Worm (Caenorhabditis elegans) whole organism, dauer: Measurements from ENCODE around the gene C49H3.6.
"Not testable (repeated sequence)": the region's sequence is repeated elsewhere in the genome, so short reads cannot be mapped to it uniquely, and the experiment has no call there.

Source experiments
- unc-62 ChIP-seq: sonication (generic microtip); optimal IDR thresholded peaks from 2 replicates; lab custom pipeline; 2017; ENCODE audit warnings: missing biosample characterization, missing genetic modification reagents, missing genetic modification characterization

The C49H3.6 gene

DNA sequence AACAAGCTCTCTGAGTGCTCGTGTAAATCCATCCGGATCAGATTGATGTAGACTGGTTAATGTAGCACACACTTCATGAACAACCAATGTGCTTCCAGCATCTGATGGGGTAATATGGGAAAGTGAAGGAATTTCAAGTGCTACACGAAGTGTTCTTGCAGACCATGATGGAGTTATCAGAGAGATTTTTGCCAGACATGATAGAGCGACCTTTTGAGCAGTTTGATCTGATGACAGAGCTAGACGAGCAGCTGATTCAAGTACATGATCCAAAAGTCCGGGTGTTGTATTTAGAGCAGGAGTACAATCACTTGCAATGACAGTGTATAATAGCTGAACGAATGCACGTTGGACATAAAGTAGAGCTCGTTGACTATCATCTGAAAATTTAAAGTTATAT lies 14.3 kb downstream of the C49H3.6 start:
- no peak for TF ChIP-seq unc-62 (GFP tag; lab: Kevin White, UChicago)

DNA sequence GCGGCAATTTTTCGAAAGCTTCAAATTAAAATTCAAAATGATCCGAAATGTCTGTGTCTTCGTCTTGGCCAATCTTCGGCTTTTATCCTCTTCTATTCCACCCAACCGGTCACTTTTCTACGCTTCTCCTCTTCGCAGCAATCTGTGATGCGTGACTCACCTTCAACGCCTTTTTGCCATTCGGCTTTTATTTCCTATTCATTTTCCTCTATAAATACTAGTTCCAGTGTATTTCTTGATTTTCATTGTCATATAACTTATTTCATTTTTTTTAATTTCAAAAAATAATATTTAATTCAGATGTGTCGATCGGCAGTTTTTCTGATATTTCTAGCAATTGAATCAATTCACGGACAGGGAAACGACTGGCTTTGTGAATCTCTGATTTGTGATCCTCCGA lies 16.6 kb downstream of the C49H3.6 start, which contains the start of gene C49H3.16:
TSS of gene C49H3.16 (plus strand) at position 301 of the 400 bp plus-strand sequence.
- TF ChIP-seq unc-62 (GFP tag; lab: Kevin White, UChicago): no peak

- no peak for TF ChIP-seq unc-62 (GFP tag; lab: Kevin White, UChicago)
Observed at ce11 chrIV:7923982-7924480, 20.5 kb downstream of the C49H3.6 start, which contains the start of the genes xpo-3 and C49H3.3. xpo-3 (minus strand) TSS chrIV:7924032. C49H3.3 (plus strand) TSS chrIV:7924350.

DNA sequence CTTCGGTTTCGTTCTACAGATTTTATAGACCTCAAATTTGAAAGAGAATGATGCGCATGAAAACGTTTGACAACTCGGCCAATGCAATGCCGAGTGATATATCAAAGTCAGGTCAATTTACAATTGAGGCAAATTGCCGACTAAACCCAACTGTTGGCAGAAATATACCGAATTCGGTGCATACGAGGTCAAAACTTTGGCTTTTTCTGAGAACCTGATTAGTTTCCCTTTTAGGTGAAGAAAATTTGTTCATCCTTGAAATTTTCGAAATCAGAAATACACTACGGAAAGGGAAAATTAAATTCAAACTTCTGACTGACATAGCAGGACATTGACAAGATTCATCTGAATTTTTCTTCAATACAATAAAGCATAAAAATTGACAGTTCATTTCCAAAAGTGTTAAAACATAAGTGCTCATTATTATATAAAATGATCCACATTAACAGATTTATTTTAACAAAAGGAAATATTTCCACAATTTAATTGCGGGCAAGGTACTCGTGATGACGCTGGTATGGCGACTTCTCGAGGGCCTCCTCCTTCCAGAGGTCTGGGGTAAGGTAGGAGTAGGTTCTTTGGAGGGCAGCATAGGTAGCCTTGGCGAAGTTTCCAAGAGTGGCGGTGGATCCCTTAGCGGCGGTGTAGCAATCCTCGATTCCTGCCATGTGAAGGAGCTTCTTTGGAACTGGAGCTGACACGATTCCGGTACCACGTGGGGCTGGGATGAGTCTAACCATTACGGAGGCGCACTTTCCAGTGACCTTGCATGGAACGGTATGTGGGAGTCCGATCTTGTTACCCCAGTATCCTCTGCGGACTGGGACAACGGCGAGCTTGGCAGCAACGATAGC lies 21.7 kb downstream of the C49H3.6 start:
- no peak for TF ChIP-seq unc-62 (GFP tag; lab: Kevin White, UChicago)

DNA sequence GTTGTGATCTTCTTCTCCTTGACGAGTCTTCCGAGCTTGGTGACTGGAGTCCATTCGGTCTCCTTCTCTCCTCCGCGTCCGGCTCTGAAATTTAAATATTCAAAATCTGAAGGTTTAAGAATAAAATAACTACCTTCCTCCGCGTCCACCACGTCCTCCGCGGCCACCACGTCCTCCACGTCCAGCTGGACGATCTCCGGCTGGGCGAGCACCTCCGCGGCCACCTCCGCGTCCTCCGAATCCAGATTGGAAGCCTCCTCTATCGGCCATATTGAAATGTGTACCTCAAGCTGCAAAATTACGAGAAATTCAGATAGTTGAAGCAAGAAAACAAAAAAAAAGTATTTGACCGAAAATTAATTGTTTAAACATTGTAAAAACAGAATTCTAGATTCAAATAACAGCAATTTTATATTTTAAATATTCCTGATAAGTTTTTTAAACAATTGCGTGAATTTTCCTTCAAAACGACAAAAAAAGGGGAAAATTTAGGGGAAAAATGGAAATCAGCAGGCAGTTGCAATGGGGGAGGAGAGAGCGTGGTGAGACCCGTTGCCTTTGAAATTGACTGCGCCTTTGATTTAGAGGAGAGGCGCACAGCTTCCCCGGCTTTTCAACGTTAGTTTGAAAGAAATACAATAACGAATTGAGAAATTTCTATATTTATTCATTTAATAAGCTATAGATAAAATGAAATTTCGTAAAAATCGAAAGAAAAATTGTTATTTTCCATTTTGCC lies 22.7 kb downstream of the C49H3.6 start, which contains the start of gene rps-2:
TSS of gene rps-2 (minus strand) at position 290 of the 739 bp plus-strand sequence.
- no peak for TF ChIP-seq unc-62 (GFP tag; lab: Kevin White, UChicago)

DNA sequence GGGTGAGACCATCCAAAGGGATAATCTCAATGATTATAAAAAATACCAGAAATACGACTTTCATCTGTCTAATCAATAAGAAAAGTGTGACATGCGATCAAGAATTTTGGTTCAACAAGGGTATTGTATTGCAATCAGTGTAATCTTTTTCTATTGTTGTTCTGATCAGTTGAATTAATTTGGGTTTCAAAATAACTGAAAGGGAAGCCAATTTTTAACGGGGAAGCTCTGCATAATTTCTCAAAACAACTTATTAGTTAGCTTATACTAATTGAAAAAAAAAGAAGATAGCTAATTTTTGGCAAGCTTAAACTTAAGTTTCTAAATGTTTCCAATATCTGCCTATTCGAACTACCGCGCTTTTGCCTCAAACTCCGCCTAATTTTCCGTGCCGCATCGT lies 23.7 kb downstream of the C49H3.6 start, which contains the start of gene C49H3.12:
TSS of gene C49H3.12 (minus strand) at position 101 of the 400 bp plus-strand sequence.
- TF ChIP-seq unc-62 (GFP tag; lab: Kevin White, UChicago): no peak

- TF ChIP-seq unc-62 (GFP tag; lab: Kevin White, UChicago): no peak
Observed at ce11 chrIV:7927852-7928251, 24.3 kb downstream of the C49H3.6 start, which contains the start of gene gcy-8. gcy-8 (plus strand) TSS chrIV:7928152.

DNA sequence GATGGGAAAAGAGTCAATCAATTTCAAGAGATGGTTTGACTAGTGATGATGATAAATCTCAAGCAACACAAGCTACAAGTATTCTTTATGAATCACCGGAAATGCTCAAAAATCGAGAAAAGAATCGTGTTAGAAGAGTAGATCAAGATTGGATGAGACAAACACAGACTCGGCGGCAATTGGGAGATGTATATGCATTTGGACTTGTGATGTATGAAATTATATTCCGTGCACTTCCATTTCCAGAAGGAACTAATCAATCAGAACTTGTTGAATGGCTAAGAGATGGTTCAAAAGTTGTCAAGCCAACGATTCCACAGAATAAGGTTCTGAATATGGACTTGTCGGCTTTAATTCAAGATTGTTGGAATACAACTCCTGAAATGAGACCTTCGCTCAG lies 28.3 kb downstream of the C49H3.6 start:
- no peak for TF ChIP-seq unc-62 (GFP tag; lab: Kevin White, UChicago)

ce11 chrIV:7933733-7934132 lies 30.2 kb downstream of the C49H3.6 start, which contains the start of gene bbs-2:
bbs-2 (plus strand) TSS chrIV:7934033.
- no peak for TF ChIP-seq unc-62 (GFP tag; lab: Kevin White, UChicago)

- no peak for TF ChIP-seq unc-62 (GFP tag; lab: Kevin White, UChicago)
Observed at ce11 chrIV:7938834-7939233, 35.3 kb downstream of the C49H3.6 start, which contains the start of gene F20D12.7. F20D12.7 (minus strand) TSS chrIV:7938934.

ce11 chrIV:7940919-7941318 lies 37.4 kb downstream of the C49H3.6 start, which contains the start of gene exc-9:
exc-9 (minus strand) TSS chrIV:7941019.
- no peak for TF ChIP-seq unc-62 (GFP tag; lab: Kevin White, UChicago)

DNA sequence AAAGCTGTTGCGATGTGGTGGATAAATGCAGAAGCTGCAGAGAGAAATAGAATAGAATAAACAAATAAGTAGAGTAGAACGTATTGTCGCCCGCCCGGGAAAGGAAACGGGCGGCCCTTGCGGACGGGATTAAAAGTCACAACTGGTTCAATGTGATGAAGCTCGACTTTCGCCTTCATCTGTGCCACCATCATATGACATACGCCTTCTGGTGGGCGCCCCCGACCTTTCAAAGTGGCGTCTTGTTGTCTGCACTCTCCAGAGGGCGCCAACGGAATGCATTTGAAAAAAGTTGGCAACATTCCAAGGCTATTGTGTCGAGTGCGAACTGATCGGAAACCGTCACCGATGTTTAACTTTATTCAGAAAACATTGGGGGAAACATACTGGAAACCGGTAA lies 39.7 kb downstream of the C49H3.6 start:
- no peak for TF ChIP-seq unc-62 (GFP tag; lab: Kevin White, UChicago)

- TF ChIP-seq unc-62 (GFP tag; lab: Kevin White, UChicago): no peak
Observed at ce11 chrIV:7946457-7946856, 42.9 kb downstream of the C49H3.6 start, which contains the start of gene czw-1. czw-1 (minus strand) TSS chrIV:7946825.

- not testable (repeated sequence) for TF ChIP-seq unc-62 (GFP tag; lab: Kevin White, UChicago)
Observed at ce11 chrIV:7946899-7947499, 43.5 kb downstream of the C49H3.6 start, which contains the start of gene F20D12.12. F20D12.12 (plus strand) TSS chrIV:7947440.

- TF ChIP-seq unc-62 (GFP tag; lab: Kevin White, UChicago): not testable (repeated sequence)
Observed at ce11 chrIV:7948290-7948689, 44.8 kb downstream of the C49H3.6 start, which contains the start of gene mcm-3AP. mcm-3AP (plus strand) TSS chrIV:7948672.
